Worm (Caenorhabditis elegans) whole organism, L2 larva: Measurements from ENCODE around the gene F56B3.4.

Experiments used
- alr-1 ChIP-seq: fragments of 150-350 bp; optimal IDR thresholded peaks from 2 replicates; lab custom pipeline; 2014; ENCODE audit warnings: missing biosample characterization, missing genetic modification characterization
- nhr-25 ChIP-seq: fragments of 150-350 bp; sonication (generic microtip); optimal IDR thresholded peaks from 3 replicates; lab custom pipeline; 2014; ENCODE audit warnings: missing biosample characterization, missing genetic modification characterization
- snpc-4 ChIP-seq: fragments of 150-350 bp; optimal IDR thresholded peaks from 2 replicates; lab custom pipeline; 2014; ENCODE audit warnings: missing biosample characterization, missing genetic modification characterization
- zag-1 ChIP-seq: fragments of 150-350 bp; optimal IDR thresholded peaks from 2 replicates; lab custom pipeline; 2014; ENCODE audit warnings: missing biosample characterization, missing genetic modification characterization

DNA sequence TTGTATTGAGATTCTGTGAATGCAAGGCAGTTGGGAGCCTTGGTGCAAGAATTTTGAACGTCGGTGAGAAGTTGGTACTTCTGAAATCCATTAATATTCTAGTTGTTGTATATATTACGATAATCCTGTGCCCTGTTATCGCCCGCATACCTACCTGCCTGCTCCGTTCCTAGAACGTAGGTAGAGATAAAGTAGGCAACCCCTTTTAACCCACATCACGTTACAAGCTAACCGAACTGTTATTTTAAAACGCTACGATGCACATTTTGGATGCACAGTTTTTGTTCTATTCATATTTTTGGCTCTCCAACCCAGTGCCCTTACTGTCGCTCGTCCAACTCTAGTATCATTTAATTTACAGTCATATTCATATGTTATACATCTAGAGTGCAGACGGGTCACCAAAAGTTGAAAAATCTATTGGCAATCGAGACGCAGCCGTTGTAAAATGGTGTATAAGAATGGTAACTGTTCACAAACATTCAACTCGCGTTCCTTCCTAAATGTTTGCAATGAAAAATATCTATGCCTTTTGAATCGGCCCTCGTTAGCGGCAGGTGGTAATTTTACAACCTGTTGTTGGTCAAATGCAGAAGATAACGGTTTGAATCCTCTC lies 39.6 kb downstream of the F56B3.4 start:
- TF ChIP-seq alr-1 (tag; lab: Kevin White, UChicago) (no peak), snpc-4 (tag; lab: Kevin White, UChicago) (no peak), zag-1 (tag; lab: Kevin White, UChicago) (no peak), nhr-25 (tag; lab: Kevin White, UChicago) (no peak)
